Fruit fly (Drosophila melanogaster) whole organism, embryonic: Measurements from ENCODE around the gene CG10801.
A peak's percentile ranks its signal among the peaks of the same experiment; 100 is the strongest.

ENCODE experiments used
- B-H1 ChIP-seq: fragments of 200-800 bp; sonication (Bioruptor generic); IDR thresholded peaks from 3 replicates; pipeline ENCODE4 v1.3.6; 2022; ENCODE audit warnings: missing biosample characterization, missing genetic modification characterization
- Bdp1 ChIP-seq: fragments of 200-800 bp; sonication (Bioruptor generic); optimal IDR thresholded peaks from 3 replicates; lab custom pipeline; 2016; ENCODE audit warnings: missing biosample characterization, missing genetic modification characterization
- BtbVII ChIP-seq: fragments of 200-800 bp; sonication (Bioruptor generic); optimal IDR thresholded peaks from 3 replicates; lab custom pipeline; 2017; ENCODE audit warnings: missing biosample characterization, mild to moderate bottlenecking, missing genetic modification characterization
- CG10209 ChIP-seq: fragments of 200-800 bp; sonication (Bioruptor generic); optimal IDR thresholded peaks from 3 replicates; lab custom pipeline; 2017; ENCODE audit warnings: missing biosample characterization, mild to moderate bottlenecking, missing genetic modification characterization, missing genetic modification reagents
- CG11723 ChIP-seq: fragments of 200-800 bp; sonication (Bioruptor generic); optimal IDR thresholded peaks from 2 replicates; lab custom pipeline; 2017; ENCODE audit warnings: missing biosample characterization, mild to moderate bottlenecking, missing genetic modification characterization
- CG12391 ChIP-seq: fragments of 200-800 bp; sonication (Bioruptor generic); optimal IDR thresholded peaks from 3 replicates; lab custom pipeline; 2018; ENCODE audit warnings: missing biosample characterization, mild to moderate bottlenecking, missing genetic modification characterization, moderate library complexity
- CG13123 ChIP-seq: fragments of 200-800 bp; sonication (Bioruptor generic); optimal IDR thresholded peaks from 2 replicates; lab custom pipeline; 2016; ENCODE audit warnings: missing biosample characterization, missing genetic modification characterization
- CG15073 ChIP-seq: fragments of 200-800 bp; sonication (Bioruptor generic); optimal IDR thresholded peaks from 2 replicates; lab custom pipeline; 2016; ENCODE audit warnings: missing biosample characterization, missing genetic modification characterization
- CG15601 ChIP-seq: fragments of 200-800 bp; sonication (Bioruptor generic); optimal IDR thresholded peaks from 3 replicates; lab custom pipeline; 2019; ENCODE audit warnings: missing biosample characterization, mild to moderate bottlenecking, missing genetic modification characterization, moderate library complexity
- CG15696 ChIP-seq: fragments of 200-800 bp; sonication (Bioruptor generic); optimal IDR thresholded peaks from 2 replicates; lab custom pipeline; 2019; ENCODE audit warnings: missing biosample characterization, mild to moderate bottlenecking, missing genetic modification characterization, moderate library complexity
- CG17802 ChIP-seq: fragments of 200-800 bp; sonication (Bioruptor generic); optimal IDR thresholded peaks from 2 replicates; lab custom pipeline; 2018; ENCODE audit warnings: missing biosample characterization, mild to moderate bottlenecking, missing genetic modification characterization, moderate library complexity
- CG1792 ChIP-seq: fragments of 200-800 bp; sonication (Bioruptor generic); optimal IDR thresholded peaks from 2 replicates; lab custom pipeline; 2016; ENCODE audit warnings: missing biosample characterization, missing genetic modification characterization
- CG2678 ChIP-seq: fragments of 200-800 bp; sonication (Bioruptor generic); optimal IDR thresholded peaks from 3 replicates; lab custom pipeline; 2019; ENCODE audit warnings: missing biosample characterization, mild to moderate bottlenecking, missing genetic modification characterization, moderate library complexity
- CG31441 ChIP-seq: fragments of 200-800 bp; sonication (Bioruptor generic); IDR thresholded peaks from 2 replicates; pipeline ENCODE4 v1.3.6; 2022; ENCODE audit warnings: missing biosample characterization, missing genetic modification characterization
- CG4707 ChIP-seq: fragments of 200-800 bp; sonication (Bioruptor generic); optimal IDR thresholded peaks from 2 replicates; lab custom pipeline; 2018; ENCODE audit warnings: missing biosample characterization, mild to moderate bottlenecking, missing genetic modification characterization, moderate library complexity
- CG6254 ChIP-seq: fragments of 200-800 bp; sonication (Bioruptor generic); optimal IDR thresholded peaks from 3 replicates; lab custom pipeline; 2017; ENCODE audit warnings: mild to moderate bottlenecking, missing biosample characterization, missing genetic modification reagents, missing genetic modification characterization
- CG7357 ChIP-seq: fragments of 200-800 bp; sonication (Bioruptor generic); IDR thresholded peaks from 3 replicates; pipeline ENCODE4 v1.3.6; 2022; ENCODE audit warnings: missing biosample characterization, missing genetic modification characterization
- CG8281 ChIP-seq: fragments of 200-800 bp; sonication (Bioruptor generic); optimal IDR thresholded peaks from 2 replicates; lab custom pipeline; 2018; ENCODE audit warnings: missing biosample characterization, mild to moderate bottlenecking, missing genetic modification characterization, moderate library complexity
- CG9437 ChIP-seq: fragments of 200-800 bp; sonication (Bioruptor generic); optimal IDR thresholded peaks from 2 replicates; lab custom pipeline; 2018; ENCODE audit warnings: missing biosample characterization, mild to moderate bottlenecking, missing genetic modification characterization
- CG9609 ChIP-seq: fragments of 200-800 bp; sonication (Bioruptor generic); optimal IDR thresholded peaks from 3 replicates; lab custom pipeline; 2016; ENCODE audit warnings: missing biosample characterization, missing genetic modification characterization
- Dip3 ChIP-seq: fragments of 200-800 bp; sonication (Bioruptor generic); optimal IDR thresholded peaks from 3 replicates; lab custom pipeline; 2016; ENCODE audit warnings: missing biosample characterization, missing genetic modification characterization
- H15 ChIP-seq: fragments of 200-800 bp; sonication (Bioruptor generic); IDR thresholded peaks from 3 replicates; pipeline ENCODE4 v1.3.6; 2022; ENCODE audit warnings: missing biosample characterization, missing genetic modification characterization
- H2.0 ChIP-seq: fragments of 200-800 bp; sonication (Bioruptor generic); IDR thresholded peaks from 2 replicates; pipeline ENCODE4 v1.3.6; 2022; ENCODE audit warnings: missing biosample characterization, missing genetic modification characterization
- HmgZ ChIP-seq: fragments of 200-800 bp; sonication (Bioruptor generic); optimal IDR thresholded peaks from 2 replicates; lab custom pipeline; 2018; ENCODE audit warnings: missing biosample characterization, mild to moderate bottlenecking, missing genetic modification characterization
- Myb ChIP-seq: fragments of 200-800 bp; sonication (Bioruptor generic); optimal IDR thresholded peaks from 2 replicates; lab custom pipeline; 2016; ENCODE audit warnings: missing biosample characterization, missing genetic modification characterization
- Neu2 ChIP-seq: fragments of 200-800 bp; sonication (Bioruptor generic); optimal IDR thresholded peaks from 3 replicates; lab custom pipeline; 2016; ENCODE audit warnings: missing biosample characterization, missing genetic modification characterization, borderline replicate concordance
- Oaz ChIP-seq: fragments of 200-800 bp; sonication (Bioruptor generic); IDR thresholded peaks from 2 replicates; pipeline ENCODE4 v1.3.6; 2022; ENCODE audit warnings: missing biosample characterization, missing genetic modification characterization
- Oli ChIP-seq: fragments of 200-800 bp; sonication (Bioruptor generic); optimal IDR thresholded peaks from 2 replicates; lab custom pipeline; 2018; ENCODE audit warnings: missing biosample characterization, mild to moderate bottlenecking, missing genetic modification characterization, moderate library complexity
- Rx ChIP-seq: fragments of 200-800 bp; sonication (Bioruptor generic); IDR thresholded peaks from 2 replicates; pipeline ENCODE4 v1.3.6; 2022; ENCODE audit warnings: missing biosample characterization, missing genetic modification characterization
- Taf1 ChIP-seq: fragments of 200-800 bp; sonication (Bioruptor generic); IDR thresholded peaks from 2 replicates; pipeline ENCODE4 v1.3.6; 2022; ENCODE audit warnings: missing biosample characterization, missing genetic modification characterization
- Trl ChIP-seq, 3 experiments: fragments of >200 bp in 2 of 3; fragments of 200-800 bp in 1 of 3; sonication (Bioruptor generic) in 1 of 3; optimal IDR thresholded peaks; 2 replicates in 1 of 3; 3 replicates in 2 of 3; lab custom pipeline; 2016 to 2017; ENCODE audit warnings: missing biosample characterization in 1 of 3, missing genetic modification characterization in 1 of 3
- ab ChIP-seq: fragments of 200-800 bp; sonication (Bioruptor generic); optimal IDR thresholded peaks from 2 replicates; lab custom pipeline; 2016; ENCODE audit warnings: missing biosample characterization, missing genetic modification characterization
- az2 ChIP-seq: fragments of 200-800 bp; sonication (Bioruptor generic); optimal IDR thresholded peaks from 3 replicates; lab custom pipeline; 2016; ENCODE audit warnings: missing biosample characterization, missing genetic modification characterization
- caup ChIP-seq: fragments of 200-800 bp; sonication (Bioruptor generic); optimal IDR thresholded peaks from 3 replicates; lab custom pipeline; 2017; ENCODE audit warnings: missing biosample characterization, mild to moderate bottlenecking, missing genetic modification characterization, moderate library complexity; ENCODE audit not compliant: severe bottlenecking
- chinmo ChIP-seq: fragments of 200-800 bp; sonication (Bioruptor generic); IDR thresholded peaks from 4 replicates; pipeline ENCODE4 v1.3.6; 2022; ENCODE audit warnings: missing biosample characterization, missing genetic modification characterization; ENCODE audit not compliant: partially characterized antibody
- dmrt99B ChIP-seq: fragments of 200-800 bp; sonication (Bioruptor generic); optimal IDR thresholded peaks from 2 replicates; lab custom pipeline; 2018; ENCODE audit warnings: missing biosample characterization, mild to moderate bottlenecking, missing genetic modification characterization, moderate library complexity
- ems ChIP-seq: fragments of 200-800 bp; sonication (Bioruptor generic); optimal IDR thresholded peaks from 3 replicates; lab custom pipeline; 2016; ENCODE audit warnings: missing biosample characterization, missing genetic modification characterization
- ken ChIP-seq: fragments of 200-800 bp; sonication (Bioruptor generic); IDR thresholded peaks from 3 replicates; pipeline ENCODE4 v1.3.6; 2022; ENCODE audit warnings: missing biosample characterization, missing genetic modification characterization
- kni ChIP-seq: fragments of 200-800 bp; sonication (Bioruptor generic); optimal IDR thresholded peaks from 3 replicates; lab custom pipeline; 2017; ENCODE audit warnings: mild to moderate bottlenecking, missing biosample characterization, missing genetic modification reagents, missing genetic modification characterization
- lilli ChIP-seq: fragments of 200-800 bp; sonication (Bioruptor generic); optimal IDR thresholded peaks from 3 replicates; lab custom pipeline; 2016; ENCODE audit warnings: missing biosample characterization, missing genetic modification characterization
- mld ChIP-seq: fragments of 200-800 bp; sonication (Bioruptor generic); IDR thresholded peaks from 3 replicates; pipeline ENCODE4 v1.3.6; 2022; ENCODE audit warnings: missing biosample characterization, missing genetic modification characterization; ENCODE audit not compliant: partially characterized antibody
- pros ChIP-seq: fragments of 200-800 bp; sonication (Bioruptor generic); optimal IDR thresholded peaks from 3 replicates; lab custom pipeline; 2019; ENCODE audit warnings: missing biosample characterization, mild to moderate bottlenecking, missing genetic modification characterization, moderate library complexity
- run ChIP-seq: fragments of 200-800 bp; sonication (Bioruptor generic); optimal IDR thresholded peaks from 3 replicates; lab custom pipeline; 2018; ENCODE audit warnings: missing biosample characterization, mild to moderate bottlenecking, missing genetic modification characterization
- sens ChIP-seq: fragments of 200-800 bp; sonication (Bioruptor generic); peaks from one replicate; lab custom pipeline; 2016; ENCODE audit warnings: missing biosample characterization, missing genetic modification characterization
- sisA ChIP-seq: fragments of 200-800 bp; sonication (Bioruptor generic); IDR thresholded peaks from 2 replicates; pipeline ENCODE4 v1.3.6; 2022; ENCODE audit warnings: missing biosample characterization, missing genetic modification characterization
- tio ChIP-seq: fragments of 200-800 bp; sonication (Bioruptor generic); optimal IDR thresholded peaks from 2 replicates; lab custom pipeline; 2017; ENCODE audit warnings: missing biosample characterization, missing genetic modification characterization, inconsistent platforms
- tna ChIP-seq: fragments of 200-800 bp; sonication (Bioruptor generic); IDR thresholded peaks from 2 replicates; pipeline ENCODE4 v1.3.6; 2022; ENCODE audit warnings: missing biosample characterization, missing genetic modification characterization; ENCODE audit not compliant: partially characterized antibody
- trh ChIP-seq: fragments of 200-800 bp; sonication (Bioruptor generic); optimal IDR thresholded peaks from 2 replicates; lab custom pipeline; 2016; ENCODE audit warnings: missing biosample characterization, missing genetic modification characterization
- vvl ChIP-seq: fragments of 200-800 bp; sonication (Bioruptor generic); IDR thresholded peaks from 2 replicates; pipeline ENCODE4 v1.3.6; 2022; ENCODE audit warnings: missing biosample characterization, missing genetic modification characterization
- z ChIP-seq: fragments of 200-800 bp; sonication (Bioruptor generic); IDR thresholded peaks from 3 replicates; pipeline ENCODE4 v1.3.6; 2022; ENCODE audit warnings: missing biosample characterization, missing genetic modification characterization

Gene CG10801

DNA sequence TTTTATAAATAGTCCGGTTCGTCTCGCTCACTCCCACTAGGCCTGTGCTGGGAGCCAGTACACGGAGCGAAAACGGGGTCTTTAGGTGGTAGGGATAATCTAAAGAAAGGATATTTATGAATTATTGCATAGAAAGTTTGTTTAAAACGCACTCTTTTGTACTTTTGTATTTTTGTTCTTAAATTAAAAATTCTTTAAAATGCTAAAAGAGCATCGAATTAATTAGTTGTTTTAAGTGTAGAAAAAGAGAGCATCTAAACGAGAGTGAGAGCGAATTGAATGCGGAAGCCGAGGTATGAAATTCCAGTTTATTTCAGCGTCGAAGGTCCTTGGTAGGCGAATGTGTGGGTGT, 32.8 kb upstream of the CG10801 start:
- TF ChIP-seq CG2678 (tag; lab: Kevin White, UChicago): peak; percentile 46
- peak; percentile 72 for TF ChIP-seq sisA (GFP tag; lab: Robert Waterston, UW)
- TF ChIP-seq Oaz: no peak
- TF ChIP-seq CG1792: peak; percentile 28
- TF ChIP-seq CG10209 (GFP tag; lab: Kevin White, UChicago): peak; percentile 58
- no peak for TF ChIP-seq pros (GFP tag; lab: Kevin White, UChicago)
- TF ChIP-seq tna (GFP tag; lab: Robert Waterston, UW): no peak
- 0 out of 3 replicates have a peak, but pooled peaks have one; percentile 47 for TF ChIP-seq CG7357 (GFP tag; lab: Robert Waterston, UW)
- peak; percentile 51 for TF ChIP-seq Myb
- TF ChIP-seq BtbVII (GFP tag; lab: Kevin White, UChicago): no peak
- TF ChIP-seq Neu2 (GFP tag; lab: Kevin White, UChicago): peak; percentile 57
- TF ChIP-seq CG13123: peak; percentile 63
- TF ChIP-seq Oli (tag; lab: Kevin White, UChicago): peak; percentile 80
- peak; percentile 77 for TF ChIP-seq H2.0 (GFP tag; lab: Robert Waterston, UW)
- no peak for TF ChIP-seq CG6254 (GFP tag; lab: Kevin White, UChicago)
- peak; percentile 80 for TF ChIP-seq CG15696 (tag; lab: Kevin White, UChicago)
- TF ChIP-seq ab (GFP tag; lab: Kevin White, UChicago): peak; percentile 39
- peak; percentile 52 for TF ChIP-seq CG11723 (GFP tag; lab: Kevin White, UChicago)
- TF ChIP-seq lilli: peak; percentile 83
- 0 out of 3 replicates have a peak, but pooled peaks have one; percentile 62 for TF ChIP-seq ken (GFP tag; lab: Robert Waterston, UW)
- peak; percentile 73 for TF ChIP-seq dmrt99B (tag; lab: Kevin White, UChicago)
- TF ChIP-seq z: no peak
- peak; percentile 53 for TF ChIP-seq HmgZ (tag; lab: Kevin White, UChicago)
- TF ChIP-seq trh (GFP tag; lab: Kevin White, UChicago): peak; percentile 42
- TF ChIP-seq caup: no peak
- TF ChIP-seq Taf1 (GFP tag; lab: Robert Waterston, UW): no peak
- TF ChIP-seq mld (GFP tag; lab: Robert Waterston, UW): no peak
- peak; percentile 19; the same call in 1 of the 3 replicates for TF ChIP-seq B-H1 (GFP tag; lab: Robert Waterston, UW)
- TF ChIP-seq H15: peak; percentile 53; the same call in 1 of the 3 replicates
- no peak for TF ChIP-seq CG8281 (tag; lab: Kevin White, UChicago)
- peak; percentile 76 for TF ChIP-seq tio (GFP tag; lab: Kevin White, UChicago)
- peak; percentile 74 for TF ChIP-seq CG31441 (GFP tag; lab: Robert Waterston, UW)
- TF ChIP-seq sens (GFP tag; lab: Kevin White, UChicago): peak; percentile 98
- peak; percentile 76 for TF ChIP-seq vvl
- no peak for TF ChIP-seq kni (GFP tag; lab: Kevin White, UChicago)
- TF ChIP-seq CG9437: peak; percentile 60
- no peak for TF ChIP-seq chinmo (GFP tag; lab: Robert Waterston, UW)
- TF ChIP-seq CG15601 (tag; lab: Kevin White, UChicago): peak; percentile 69
- TF ChIP-seq Dip3 (GFP tag; lab: Kevin White, UChicago): peak; percentile 30
- no peak for TF ChIP-seq Trl (optimal IDR thresholded peaks at IDR 0.05; lab: Kevin White, UChicago)
- peak; percentile 68 for TF ChIP-seq Trl (GFP tag; optimal IDR thresholded peaks at IDR 0.05; lab: Kevin White, UChicago)
- TF ChIP-seq CG15073 (GFP tag; lab: Kevin White, UChicago): peak; percentile 23
- TF ChIP-seq CG17802 (tag; lab: Kevin White, UChicago): no peak
- TF ChIP-seq CG4707: peak; percentile 58
- TF ChIP-seq ems (GFP tag; lab: Kevin White, UChicago): peak; percentile 43
- peak; percentile 91 for TF ChIP-seq CG12391 (tag; lab: Kevin White, UChicago)
- TF ChIP-seq Bdp1: peak; percentile 92
- TF ChIP-seq az2 (GFP tag; lab: Kevin White, UChicago): peak; percentile 86
- TF ChIP-seq CG9609: peak; percentile 75
- TF ChIP-seq Rx (GFP tag; lab: Robert Waterston, UW): peak; percentile 8; the same call in 1 of the 2 replicates
- TF ChIP-seq run: no peak
